Worm (Caenorhabditis elegans) whole organism, midembryonic: ENCODE data around the gene mcm-7.

Experiments used
- T22C8.4 ChIP-seq: fragments of 200-800 bp; sonication (Bioruptor generic); IDR thresholded peaks from 2 replicates; pipeline ENCODE4 v1.3.6; 2022; ENCODE audit warnings: missing genetic modification characterization, missing compliant biosample characterization
- cog-1 ChIP-seq: sonication (generic microtip); optimal IDR thresholded peaks from 2 replicates; lab custom pipeline; 2016; ENCODE audit warnings: missing genetic modification characterization, missing compliant biosample characterization
- flt-1 ChIP-seq: fragments of 200-800 bp; sonication (Bioruptor generic); IDR thresholded peaks from 2 replicates; pipeline ENCODE4 v1.3.6; 2022; ENCODE audit warnings: missing genetic modification characterization, missing compliant biosample characterization
- klf-2 ChIP-seq: fragments of 200-800 bp; sonication (Bioruptor generic); conservative IDR thresholded peaks from 2 replicates; pipeline ENCODE4 v1.3.6; 2022; ENCODE audit warnings: missing genetic modification reagents, missing genetic modification characterization, missing compliant biosample characterization
- med-1 ChIP-seq: sonication (generic microtip); optimal IDR thresholded peaks from 2 replicates; lab custom pipeline; 2017; ENCODE audit warnings: missing genetic modification characterization, mild to moderate bottlenecking, missing compliant biosample characterization, antibody characterized with exemption, missing genetic modification reagents; ENCODE audit not compliant: insufficient read depth
- ref-1 ChIP-seq: fragments of 200-800 bp; sonication (Bioruptor generic); conservative IDR thresholded peaks from 2 replicates; pipeline ENCODE4 v1.3.6; 2022; ENCODE audit warnings: missing genetic modification reagents, missing genetic modification characterization, missing compliant biosample characterization
- tab-1 ChIP-seq: fragments of 200-800 bp; sonication (Bioruptor generic); IDR thresholded peaks from 2 replicates; pipeline ENCODE4 v1.3.6; 2022; ENCODE audit warnings: missing genetic modification characterization, missing compliant biosample characterization
- ztf-23 ChIP-seq: fragments of 200-800 bp; sonication (Bioruptor generic); IDR thresholded peaks from 2 replicates; pipeline ENCODE4 v1.3.6; 2022; ENCODE audit warnings: missing genetic modification reagents, missing genetic modification characterization, missing compliant biosample characterization
- ztf-29 ChIP-seq: fragments of 200-800 bp; sonication (Bioruptor generic); IDR thresholded peaks from 2 replicates; pipeline ENCODE4 v1.3.6; 2022; ENCODE audit warnings: missing genetic modification reagents, missing genetic modification characterization, missing compliant biosample characterization

Gene mcm-7

ce11 chrV:4374625-4375024 lies 27.7 kb downstream of the mcm-7 start, which contains the start of gene neg-1:
TSS of gene neg-1 (minus strand) at chrV:4374874.
- TF ChIP-seq klf-2 (GFP tag; lab: Robert Waterston, UW) (no peak), T22C8.4 (no peak), tab-1 (GFP tag; lab: Robert Waterston, UW) (no peak), flt-1 (no peak), ztf-29 (no peak), ztf-23 (no peak), med-1 (no peak), ref-1 (GFP tag; lab: Robert Waterston, UW) (no peak), cog-1 (no peak)

- TF ChIP-seq ztf-29 (no peak), flt-1 (no peak), klf-2 (GFP tag; lab: Robert Waterston, UW) (no peak), cog-1 (no peak), tab-1 (GFP tag; lab: Robert Waterston, UW) (no peak), ref-1 (GFP tag; lab: Robert Waterston, UW) (no peak), med-1 (no peak), ztf-23 (no peak), T22C8.4 (no peak)
These were observed 29.0 kb downstream of the mcm-7 start, which contains the start of gene F32D1.7 for ce11 chrV:4375807-4376564. TSS of gene F32D1.7 (minus strand) at chrV:4376173.

DNA sequence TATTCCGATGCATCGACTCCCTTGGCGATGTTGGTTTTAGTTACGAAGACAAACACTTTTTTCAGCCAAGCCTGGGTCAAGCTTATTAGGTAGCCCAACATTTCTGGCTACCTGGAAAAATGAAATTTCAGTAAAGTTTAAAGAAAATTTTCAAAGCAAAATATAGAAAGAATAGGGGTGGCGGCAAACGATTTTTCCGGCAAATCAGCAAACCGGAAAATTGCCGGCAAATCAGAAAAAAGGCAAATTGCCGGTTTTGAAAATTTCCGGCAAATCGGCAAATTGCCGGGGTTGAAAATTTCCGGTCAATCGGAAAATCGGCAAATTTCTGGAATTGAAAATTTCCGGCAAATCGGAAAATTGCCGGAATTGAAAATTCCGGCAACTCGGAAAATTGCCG lies 30.7 kb downstream of the mcm-7 start, which contains the start of gene F32D1.8:
Gene F32D1.8 (minus strand): TSS at position 101 of the 400 bp plus-strand sequence.
- TF ChIP-seq ztf-23 (0 out of 2 replicates have a peak, but pooled peaks have one; percentile 17), klf-2 (GFP tag; lab: Robert Waterston, UW) (no peak)

DNA sequence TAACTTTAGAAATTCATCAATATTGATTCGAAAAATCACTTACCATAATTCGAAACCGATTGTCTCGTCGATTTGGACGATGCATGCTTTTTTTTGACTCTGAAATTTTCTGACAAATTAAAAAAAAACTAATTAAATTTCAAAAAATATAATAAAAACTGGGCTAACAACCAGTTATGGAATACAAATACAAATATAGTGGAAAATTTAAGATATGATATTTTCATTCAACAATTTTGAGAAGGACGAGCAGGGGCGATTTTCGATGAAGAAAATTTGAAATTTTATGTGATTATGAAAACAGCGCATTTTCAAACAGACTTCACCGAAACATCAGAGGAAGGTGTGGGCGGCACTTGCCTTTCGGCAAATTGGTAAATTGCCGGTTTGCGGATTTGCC lies 35.3 kb downstream of the mcm-7 start, which contains the start of gene F13A2.1:
Gene F13A2.1 (minus strand): TSS at position 101 of the 400 bp plus-strand sequence.
- TF ChIP-seq ztf-23 = no peak
- no peak for TF ChIP-seq klf-2 (GFP tag; lab: Robert Waterston, UW)
- no peak for TF ChIP-seq ztf-29
- no peak for TF ChIP-seq T22C8.4
- no peak for TF ChIP-seq flt-1
- TF ChIP-seq ref-1 (GFP tag; lab: Robert Waterston, UW) = no peak
- TF ChIP-seq tab-1 (GFP tag; lab: Robert Waterston, UW) = no peak
- TF ChIP-seq cog-1 = no peak
- TF ChIP-seq med-1 = no peak

ce11 chrV:4384482-4384881 lies 37.5 kb downstream of the mcm-7 start, which contains the start of gene F13A2.2:
TSS of gene F13A2.2 (minus strand) at chrV:4384582.
- no peak for TF ChIP-seq ztf-29
- no peak for TF ChIP-seq flt-1
- TF ChIP-seq ref-1 (GFP tag; lab: Robert Waterston, UW) = no peak
- TF ChIP-seq T22C8.4 = no peak
- no peak for TF ChIP-seq cog-1
- no peak for TF ChIP-seq tab-1 (GFP tag; lab: Robert Waterston, UW)
- no peak for TF ChIP-seq med-1
- TF ChIP-seq klf-2 (GFP tag; lab: Robert Waterston, UW) = no peak
- TF ChIP-seq ztf-23 = no peak

- no peak for TF ChIP-seq ref-1 (GFP tag; lab: Robert Waterston, UW)
- TF ChIP-seq ztf-29 = no peak
- TF ChIP-seq med-1 = no peak
- TF ChIP-seq tab-1 (GFP tag; lab: Robert Waterston, UW) = no peak
- TF ChIP-seq flt-1 = no peak
- TF ChIP-seq cog-1 = no peak
- no peak for TF ChIP-seq ztf-23
- no peak for TF ChIP-seq klf-2 (GFP tag; lab: Robert Waterston, UW)
- TF ChIP-seq T22C8.4 = no peak
These were observed 39.2 kb downstream of the mcm-7 start, which contains the start of gene F13A2.10 for ce11 chrV:4386173-4386572. TSS of gene F13A2.10 (minus strand) at chrV:4386273.

DNA sequence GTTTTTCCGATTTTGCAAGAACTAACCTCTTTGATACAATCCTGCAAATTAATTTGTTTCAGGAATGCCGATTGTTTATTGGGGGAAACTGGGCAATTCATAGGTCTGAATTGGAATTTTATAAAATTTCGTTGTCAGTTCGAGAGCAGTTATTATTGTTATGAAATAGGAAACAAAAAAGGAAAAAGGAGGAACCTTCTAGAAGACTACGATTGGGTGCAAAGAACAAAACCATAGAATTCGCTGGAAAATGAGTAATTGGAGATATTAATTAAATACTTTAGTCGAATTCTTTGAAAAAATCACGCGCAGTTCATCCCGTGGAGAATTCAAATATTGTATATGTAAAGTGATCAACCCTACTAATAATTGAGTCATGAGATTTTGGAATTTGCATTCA lies 40.4 kb downstream of the mcm-7 start, which contains the start of gene F13A2.9:
Gene F13A2.9 (minus strand): TSS at position 101 of the 400 bp plus-strand sequence.
- no peak for TF ChIP-seq ref-1 (GFP tag; lab: Robert Waterston, UW)
- TF ChIP-seq T22C8.4 = no peak
- TF ChIP-seq med-1 = no peak
- TF ChIP-seq cog-1 = no peak
- TF ChIP-seq klf-2 (GFP tag; lab: Robert Waterston, UW) = no peak
- no peak for TF ChIP-seq tab-1 (GFP tag; lab: Robert Waterston, UW)
- no peak for TF ChIP-seq ztf-23
- no peak for TF ChIP-seq ztf-29
- TF ChIP-seq flt-1 = no peak

DNA sequence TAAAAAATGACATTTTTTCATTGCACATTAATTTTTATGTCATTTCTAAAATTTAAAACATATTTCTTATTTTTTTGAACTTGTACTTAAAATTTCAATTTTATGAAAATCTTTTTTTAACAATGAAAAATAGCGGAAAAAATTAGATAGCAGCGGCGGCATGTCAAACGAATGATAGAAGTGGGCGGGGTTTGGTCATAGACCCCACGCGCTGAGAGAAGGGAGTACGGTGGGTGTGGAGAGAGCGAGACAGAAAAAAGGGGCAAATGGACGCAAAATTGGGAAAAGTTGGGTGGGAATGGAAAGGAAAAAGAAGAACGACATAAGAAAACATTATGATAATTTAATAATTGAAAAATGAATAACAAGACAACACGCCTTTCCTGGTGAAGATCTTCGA lies 41.0 kb downstream of the mcm-7 start:
- TF ChIP-seq T22C8.4 (no peak), cog-1 (no peak), tab-1 (GFP tag; lab: Robert Waterston, UW) (no peak), ztf-23 (no peak), ztf-29 (no peak), ref-1 (GFP tag; lab: Robert Waterston, UW) (no peak), klf-2 (GFP tag; lab: Robert Waterston, UW) (no peak), flt-1 (no peak), med-1 (no peak)

DNA sequence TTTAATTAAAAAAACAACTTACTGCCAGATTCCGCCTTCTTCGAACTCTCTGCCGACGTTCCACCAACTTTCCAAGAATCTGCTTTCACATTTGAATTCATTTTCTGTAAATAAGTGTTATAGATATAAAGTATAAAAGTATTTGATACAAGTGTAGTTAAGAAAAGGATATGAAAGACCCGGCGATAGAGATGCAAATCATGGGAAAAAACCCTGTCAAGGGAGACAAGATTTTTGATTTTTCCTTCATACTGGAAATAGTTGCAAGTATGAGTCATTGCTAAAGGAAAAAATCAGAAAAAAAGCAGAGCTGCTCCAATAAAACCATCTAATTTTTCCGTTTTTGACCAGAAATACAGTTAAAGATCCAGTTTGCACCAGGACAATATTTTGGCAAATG lies 49.3 kb downstream of the mcm-7 start, which contains the start of gene F13A2.3:
Gene F13A2.3 (minus strand): TSS at position 101 of the 400 bp plus-strand sequence.
- TF ChIP-seq tab-1 (GFP tag; lab: Robert Waterston, UW) = no peak
- TF ChIP-seq klf-2 (GFP tag; lab: Robert Waterston, UW) = no peak
- TF ChIP-seq flt-1 = no peak

- TF ChIP-seq med-1 = no peak
- TF ChIP-seq ztf-23 = no peak
These were observed 51.2 kb downstream of the mcm-7 start for ce11 chrV:4398127-4398526.

- no peak for TF ChIP-seq ztf-23
- no peak for TF ChIP-seq klf-2 (GFP tag; lab: Robert Waterston, UW)
These were observed 51.9 kb downstream of the mcm-7 start for ce11 chrV:4398884-4399283.
